Worm (Caenorhabditis elegans) whole organism, young adult: ENCODE data around the gene C02E7.7.

Experiments
- B0336.3 ChIP-seq: fragments of 200-800 bp; sonication (Bioruptor generic); IDR thresholded peaks from 2 replicates; pipeline ENCODE4 v1.3.6; 2022; ENCODE audit warnings: missing genetic modification characterization, missing compliant biosample characterization
- C06A6.2 ChIP-seq: fragments of 200-800 bp; sonication (Bioruptor generic); conservative IDR thresholded peaks from 2 replicates; pipeline ENCODE4 v1.3.6; 2022; ENCODE audit warnings: missing genetic modification characterization, missing compliant biosample characterization
- C17E4.6 ChIP-seq: fragments of 200-800 bp; sonication (Bioruptor generic); IDR thresholded peaks from 2 replicates; pipeline ENCODE4 v1.3.6; 2022; ENCODE audit warnings: missing genetic modification reagents, missing genetic modification characterization, missing compliant biosample characterization
- D2030.7 ChIP-seq: fragments of 200-800 bp; sonication (Bioruptor generic); IDR thresholded peaks from 2 replicates; pipeline ENCODE4 v1.3.6; 2022; ENCODE audit warnings: missing genetic modification reagents, missing genetic modification characterization, missing compliant biosample characterization
- F37B4.10 ChIP-seq: fragments of 200-800 bp; sonication (Bioruptor generic); IDR thresholded peaks from 2 replicates; pipeline ENCODE4 v1.3.6; 2022; ENCODE audit warnings: missing genetic modification characterization, missing compliant biosample characterization
- F39B2.1 ChIP-seq: fragments of 200-800 bp; sonication (Bioruptor generic); IDR thresholded peaks from 2 replicates; pipeline ENCODE4 v1.3.6; 2022; ENCODE audit warnings: missing genetic modification reagents, missing genetic modification characterization, missing compliant biosample characterization
- F55B11.4 ChIP-seq: sonication (generic microtip); optimal IDR thresholded peaks from 2 replicates; lab custom pipeline; 2016; ENCODE audit warnings: missing compliant biosample characterization, missing genetic modification characterization, borderline replicate concordance; ENCODE audit not compliant: insufficient read depth
- T26A5.8 ChIP-seq: sonication (generic microtip); optimal IDR thresholded peaks from 2 replicates; lab custom pipeline; 2016; ENCODE audit warnings: missing genetic modification characterization, missing compliant biosample characterization
- Y67H2A.10 ChIP-seq: fragments of 200-800 bp; sonication (Bioruptor generic); conservative IDR thresholded peaks from 2 replicates; pipeline ENCODE4 v1.3.6; 2022; ENCODE audit warnings: missing genetic modification reagents, missing genetic modification characterization, missing compliant biosample characterization
- athp-1 ChIP-seq: sonication (generic microtip); optimal IDR thresholded peaks from 2 replicates; lab custom pipeline; 2017; ENCODE audit warnings: mild to moderate bottlenecking, missing genetic modification characterization, missing compliant biosample characterization
- attf-3 ChIP-seq: fragments of 200-800 bp; sonication (Bioruptor generic); conservative IDR thresholded peaks from 2 replicates; pipeline ENCODE4 v1.3.6; 2022; ENCODE audit warnings: missing genetic modification reagents, missing genetic modification characterization, missing compliant biosample characterization
- cebp-1 ChIP-seq, 2 experiments: fragments of 200-800 bp in 1 of 2; sonication (Bioruptor generic) in 1 of 2; sonication (generic microtip) in 1 of 2; IDR thresholded peaks in 1 of 2; optimal IDR thresholded peaks in 1 of 2; 2 replicates each; pipeline versions ENCODE4 v1.3.6 to Lab custom; 2017 to 2022; ENCODE audit warnings: missing compliant biosample characterization in 2 of 2, missing genetic modification characterization in 2 of 2, mild to moderate bottlenecking in 1 of 2, missing genetic modification reagents in 1 of 2, moderate library complexity in 1 of 2
- cebp-2 ChIP-seq: fragments of 200-800 bp; sonication (Bioruptor generic); IDR thresholded peaks from 2 replicates; pipeline ENCODE4 v1.3.6; 2022; ENCODE audit warnings: missing genetic modification characterization, missing compliant biosample characterization
- ceh-79 ChIP-seq: sonication (generic microtip); optimal IDR thresholded peaks from 2 replicates; lab custom pipeline; 2017; ENCODE audit warnings: mild to moderate bottlenecking, missing genetic modification characterization, missing compliant biosample characterization
- ceh-91 ChIP-seq: fragments of 200-800 bp; sonication (Bioruptor generic); IDR thresholded peaks from 2 replicates; pipeline ENCODE4 v1.3.6; 2022; ENCODE audit warnings: missing genetic modification reagents, missing genetic modification characterization, missing compliant biosample characterization
- chd-7 ChIP-seq: sonication (generic microtip); optimal IDR thresholded peaks from 2 replicates; lab custom pipeline; 2016; ENCODE audit warnings: mild to moderate bottlenecking, missing genetic modification characterization, moderate library complexity, missing compliant biosample characterization
- die-1 ChIP-seq: sonication (generic microtip); optimal IDR thresholded peaks from 2 replicates; lab custom pipeline; 2016; ENCODE audit warnings: missing genotype, mild to moderate bottlenecking, missing genetic modification characterization, missing compliant biosample characterization
- dpff-1 ChIP-seq: sonication (generic microtip); optimal IDR thresholded peaks from 2 replicates; lab custom pipeline; 2017; ENCODE audit warnings: mild to moderate bottlenecking, missing genetic modification characterization, missing compliant biosample characterization
- egl-44 ChIP-seq: fragments of 200-800 bp; sonication (Bioruptor generic); IDR thresholded peaks from 2 replicates; pipeline ENCODE4 v1.3.6; 2022; ENCODE audit warnings: missing genetic modification reagents, missing genetic modification characterization, missing compliant biosample characterization
- fkh-3 ChIP-seq: sonication (generic microtip); optimal IDR thresholded peaks from 2 replicates; lab custom pipeline; 2016; ENCODE audit warnings: mild to moderate bottlenecking, missing genetic modification characterization, missing compliant biosample characterization
- gei-17 ChIP-seq: fragments of 200-800 bp; sonication (Bioruptor generic); optimal IDR thresholded peaks from 2 replicates; lab custom pipeline; 2018; ENCODE audit warnings: mild to moderate bottlenecking, missing genetic modification characterization, missing compliant biosample characterization
- him-1 ChIP-seq: sonication (generic microtip); optimal IDR thresholded peaks from 2 replicates; lab custom pipeline; 2016; ENCODE audit warnings: missing genotype, missing genetic modification reagents, missing genetic modification characterization, missing compliant biosample characterization
- hlh-12 ChIP-seq: sonication (generic microtip); optimal IDR thresholded peaks from 2 replicates; lab custom pipeline; 2016; ENCODE audit warnings: missing genetic modification characterization, missing compliant biosample characterization
- hmg-1.2 ChIP-seq: fragments of 200-800 bp; sonication (Bioruptor generic); IDR thresholded peaks from 2 replicates; pipeline ENCODE4 v1.3.6; 2022; ENCODE audit warnings: missing genetic modification reagents, missing genetic modification characterization, missing compliant biosample characterization
- hsf-1 ChIP-seq: fragments of 200-800 bp; sonication (Bioruptor generic); IDR thresholded peaks from 2 replicates; pipeline ENCODE4 v1.3.6; 2022; ENCODE audit warnings: missing genetic modification reagents, missing genetic modification characterization, missing compliant biosample characterization
- lin-35 ChIP-seq, 3 experiments: fragments of 150-350 bp in 2 of 3; sonication (generic microtip) in 1 of 3; optimal IDR thresholded peaks; 2 replicates each; lab custom pipeline; 2014 to 2018; ENCODE audit warnings: missing biosample characterization in 3 of 3, missing genetic modification characterization in 3 of 3, missing genetic modification reagents in 3 of 3
- lin-54 ChIP-seq: fragments of 200-800 bp; sonication (Bioruptor generic); optimal IDR thresholded peaks from 2 replicates; lab custom pipeline; 2018; ENCODE audit warnings: mild to moderate bottlenecking, missing genetic modification characterization, missing compliant biosample characterization
- madf-6 ChIP-seq: fragments of 200-800 bp; sonication (Bioruptor generic); IDR thresholded peaks from 2 replicates; pipeline ENCODE4 v1.3.6; 2022; ENCODE audit warnings: missing genetic modification reagents, missing genetic modification characterization, missing compliant biosample characterization
- madf-8 ChIP-seq: fragments of 200-800 bp; sonication (Bioruptor generic); conservative IDR thresholded peaks from 2 replicates; pipeline ENCODE4 v1.3.6; 2022; ENCODE audit warnings: missing genetic modification reagents, missing genetic modification characterization, missing compliant biosample characterization
- mes-4 ChIP-seq: sonication (generic microtip); optimal IDR thresholded peaks from 2 replicates; lab custom pipeline; 2016; ENCODE audit warnings: missing genotype, missing genetic modification characterization, missing compliant biosample characterization
- nfyb-1 ChIP-seq: fragments of 200-800 bp; sonication (Bioruptor generic); IDR thresholded peaks from 2 replicates; pipeline ENCODE4 v1.3.6; 2022; ENCODE audit warnings: missing genetic modification reagents, missing genetic modification characterization, missing compliant biosample characterization
- nhr-80 ChIP-seq: sonication (generic microtip); optimal IDR thresholded peaks from 2 replicates; lab custom pipeline; 2016; ENCODE audit warnings: missing genetic modification characterization, missing compliant biosample characterization
- rec-8 ChIP-seq, 2 experiments: sonication (generic microtip); optimal IDR thresholded peaks; 2 replicates each; lab custom pipeline; 2016; ENCODE audit warnings: mild to moderate bottlenecking in 2 of 2, missing genetic modification characterization in 2 of 2, missing genetic modification reagents in 2 of 2, missing genotype in 2 of 2, missing biosample characterization in 1 of 2, missing compliant biosample characterization in 1 of 2, moderate library complexity in 1 of 2
- repo-1 ChIP-seq: sonication (generic microtip); optimal IDR thresholded peaks from 2 replicates; lab custom pipeline; 2017; ENCODE audit warnings: mild to moderate bottlenecking, missing genetic modification characterization, missing compliant biosample characterization
- snpc-3.4 ChIP-seq: sonication (generic microtip); optimal IDR thresholded peaks from 2 replicates; lab custom pipeline; 2017; ENCODE audit warnings: missing genetic modification characterization, mild to moderate bottlenecking, missing compliant biosample characterization, antibody characterized with exemption, moderate library complexity, missing genotype, missing genetic modification reagents
- snpc-4 ChIP-seq, 5 experiments: fragments of 150-350 bp in 1 of 5; sonication (generic microtip) in 4 of 5; optimal IDR thresholded peaks; 2 replicates each; lab custom pipeline; 2014 to 2018; ENCODE audit warnings: missing genetic modification characterization in 5 of 5, missing biosample characterization in 3 of 5, antibody characterized with exemption in 2 of 5, mild to moderate bottlenecking in 2 of 5, missing compliant biosample characterization in 2 of 5, missing genotype in 2 of 5, moderate library complexity in 2 of 5, missing genetic modification reagents in 1 of 5
- tbp1 ChIP-seq: fragments of 200-800 bp; sonication (Bioruptor generic); optimal IDR thresholded peaks from 2 replicates; lab custom pipeline; 2018; ENCODE audit warnings: mild to moderate bottlenecking, missing genetic modification characterization, missing compliant biosample characterization
- tlf-1 ChIP-seq: fragments of 200-800 bp; sonication (Bioruptor generic); optimal IDR thresholded peaks from 2 replicates; lab custom pipeline; 2018; ENCODE audit warnings: mild to moderate bottlenecking, missing genetic modification characterization, missing compliant biosample characterization
- ztf-18 ChIP-seq: sonication (generic microtip); optimal IDR thresholded peaks from 2 replicates; lab custom pipeline; 2016; ENCODE audit warnings: missing genotype, mild to moderate bottlenecking, missing genetic modification characterization, missing compliant biosample characterization
- ztf-25 ChIP-seq: fragments of 200-800 bp; sonication (Bioruptor generic); IDR thresholded peaks from 2 replicates; pipeline ENCODE4 v1.3.6; 2022; ENCODE audit warnings: missing genetic modification reagents, missing genetic modification characterization, missing compliant biosample characterization
- ztf-28 ChIP-seq: fragments of 200-800 bp; sonication (Bioruptor generic); IDR thresholded peaks from 2 replicates; pipeline ENCODE4 v1.3.6; 2022; ENCODE audit warnings: missing genetic modification reagents, missing genetic modification characterization, missing compliant biosample characterization

The C02E7.7 gene

ce11 chrV:4964671-4965420, 46.5 kb upstream of the C02E7.7 start:
- peak; percentile 37; the same call in 1 of the 2 replicates for TF ChIP-seq cebp-1 (GFP tag; IDR thresholded peaks at IDR 0.05; lab: Robert Waterston, UW)
- peak; percentile 48 for TF ChIP-seq cebp-1 (tag; optimal IDR thresholded peaks at IDR 0.05; lab: Kevin White, UChicago)
- TF ChIP-seq ztf-25 (GFP tag; lab: Robert Waterston, UW) = no peak
- TF ChIP-seq die-1 (tag; lab: Kevin White, UChicago) = no peak
- TF ChIP-seq T26A5.8 (tag; lab: Kevin White, UChicago) = no peak
- TF ChIP-seq nhr-80 = peak; percentile 53
- no peak for TF ChIP-seq hlh-12 (tag; lab: Kevin White, UChicago)
- TF ChIP-seq gei-17 (GFP tag; lab: Kevin White, UChicago) = no peak
- TF ChIP-seq F37B4.10 (GFP tag; lab: Robert Waterston, UW) = no peak
- TF ChIP-seq cebp-2 (GFP tag; lab: Robert Waterston, UW) = no peak
- no peak for TF ChIP-seq dpff-1 (tag; lab: Kevin White, UChicago)

- peak; percentile 20 for TF ChIP-seq chd-7
- TF ChIP-seq nfyb-1 (GFP tag; lab: Robert Waterston, UW) = 0 out of 2 replicates have a peak, but pooled peaks have one; percentile 25
- TF ChIP-seq lin-35 (GFP tag; optimal IDR thresholded peaks at IDR 0.05; lab: Kevin White, UChicago) = no peak
- no peak for TF ChIP-seq rec-8 (tag; optimal IDR thresholded peaks at IDR 0.05; lab: Kevin White, UChicago)
Measured at ce11 chrV:4964020-4964635, 45.8 kb upstream of the C02E7.7 start.

- TF ChIP-seq snpc-3.4 (tag; lab: Kevin White, UChicago) (peak; percentile 6), repo-1 (no peak), egl-44 (GFP tag; lab: Robert Waterston, UW) (no peak), hsf-1 (GFP tag; lab: Robert Waterston, UW) (no peak), ztf-18 (tag; lab: Kevin White, UChicago) (no peak), ceh-91 (GFP tag; lab: Robert Waterston, UW) (peak; percentile 60), ceh-79 (no peak), snpc-4 (GFP tag; optimal IDR thresholded peaks at IDR 0.05; lab: Kevin White, UChicago) (no peak), snpc-4 (tag; optimal IDR thresholded peaks at IDR 0.05; lab: Kevin White, UChicago) (peak in 1 of 4 experiments; percentile 39), tbp1 (GFP tag; lab: Kevin White, UChicago) (no peak), fkh-3 (tag; lab: Kevin White, UChicago) (no peak), D2030.7 (peak; percentile 78), hmg-1.2 (GFP tag; lab: Robert Waterston, UW) (no peak), mes-4 (no peak), athp-1 (no peak), F39B2.1 (GFP tag; lab: Robert Waterston, UW) (no peak), Y67H2A.10 (GFP tag; lab: Robert Waterston, UW) (no peak), madf-8 (GFP tag; lab: Robert Waterston, UW) (peak; percentile 79), cebp-1 (GFP tag; IDR thresholded peaks at IDR 0.05; lab: Robert Waterston, UW) (no peak), cebp-1 (tag; optimal IDR thresholded peaks at IDR 0.05; lab: Kevin White, UChicago) (no peak), C06A6.2 (GFP tag; lab: Robert Waterston, UW) (no peak), lin-54 (GFP tag; lab: Kevin White, UChicago) (peak; percentile 75), ztf-28 (GFP tag; lab: Robert Waterston, UW) (no peak), madf-6 (GFP tag; lab: Robert Waterston, UW) (peak; percentile 95), cebp-2 (GFP tag; lab: Robert Waterston, UW) (no peak), tlf-1 (GFP tag; lab: Kevin White, UChicago) (no peak), die-1 (tag; lab: Kevin White, UChicago) (no peak), hlh-12 (tag; lab: Kevin White, UChicago) (no peak), him-1 (tag; lab: Kevin White, UChicago) (peak; percentile 73), gei-17 (GFP tag; lab: Kevin White, UChicago) (no peak), F55B11.4 (tag; lab: Kevin White, UChicago) (no peak), B0336.3 (GFP tag; lab: Robert Waterston, UW) (no peak), attf-3 (GFP tag; lab: Robert Waterston, UW) (no peak), C17E4.6 (GFP tag; lab: Robert Waterston, UW) (no peak)
Measured at ce11 chrV:4963606-4964005, 45.2 kb upstream of the C02E7.7 start.
